Worm (Caenorhabditis elegans): ENCODE results near the gene C17B7.9.

ce11 chrV:3358267-3358666 lies 26.3 kb upstream of the C17B7.9 start, which contains the start of gene C04E12.5:
- TF ChIP-seq ama-1 (optimal IDR thresholded peaks at IDR 0.05), result no peak
- TF ChIP-seq unc-86 (tag; optimal IDR thresholded peaks at IDR 0.05), result no peak
- TF ChIP-seq pat-9 (tag; optimal IDR thresholded peaks at IDR 0.05), result no peak
- no peak for TF ChIP-seq elt-2 (tag; optimal IDR thresholded peaks at IDR 0.05)

All from whole organism, late embryonic.